Worm (Caenorhabditis elegans) whole organism, L3 larva: ENCODE measurements around the gene hst-3.1.

Experiments
- ZK546.5 ChIP-seq: sonication (generic microtip); optimal IDR thresholded peaks from 2 replicates; lab custom pipeline; 2017; ENCODE audit warnings: missing biosample characterization, missing genetic modification characterization
- aly-2 ChIP-seq: fragments of 150-350 bp; optimal IDR thresholded peaks from 2 replicates; lab custom pipeline; 2014; ENCODE audit warnings: missing biosample characterization, missing genetic modification characterization
- ama-1 ChIP-seq: fragments of 150-350 bp; optimal IDR thresholded peaks from 2 replicates; lab custom pipeline; 2018
- egl-27 ChIP-seq: sonication (generic microtip); optimal IDR thresholded peaks from 4 replicates; lab custom pipeline; 2017; ENCODE audit warnings: missing biosample characterization, missing genetic modification reagents, missing genetic modification characterization
- elt-2 ChIP-seq: sonication (generic microtip); optimal IDR thresholded peaks from 2 replicates; lab custom pipeline; 2016; ENCODE audit warnings: missing genetic modification reagents, mild to moderate bottlenecking, missing genetic modification characterization, missing compliant biosample characterization
- lin-39 ChIP-seq: fragments of 150-350 bp; optimal IDR thresholded peaks from 2 replicates; lab custom pipeline; 2018; ENCODE audit warnings: missing biosample characterization, missing genetic modification reagents, missing genetic modification characterization
- nhr-12 ChIP-seq: fragments of 150-350 bp; optimal IDR thresholded peaks from 2 replicates; lab custom pipeline; 2014; ENCODE audit warnings: missing biosample characterization, missing genetic modification characterization
- nhr-237 ChIP-seq: fragments of 150-350 bp; optimal IDR thresholded peaks from 2 replicates; lab custom pipeline; 2014; ENCODE audit warnings: missing biosample characterization, missing genetic modification characterization
- nhr-76 ChIP-seq: fragments of 150-350 bp; sonication (generic microtip); optimal IDR thresholded peaks from 5 replicates; lab custom pipeline; 2014; ENCODE audit warnings: missing biosample characterization, missing genetic modification characterization
- pqm-1 ChIP-seq: fragments of 150-350 bp; optimal IDR thresholded peaks from 2 replicates; lab custom pipeline; 2017; ENCODE audit warnings: missing biosample characterization, missing genetic modification characterization, inconsistent platforms
- unc-62 ChIP-seq: fragments of 150-350 bp; sonication (generic microtip); optimal IDR thresholded peaks from 4 replicates; lab custom pipeline; 2014; ENCODE audit warnings: missing biosample characterization, missing genetic modification reagents, missing genetic modification characterization

DNA sequence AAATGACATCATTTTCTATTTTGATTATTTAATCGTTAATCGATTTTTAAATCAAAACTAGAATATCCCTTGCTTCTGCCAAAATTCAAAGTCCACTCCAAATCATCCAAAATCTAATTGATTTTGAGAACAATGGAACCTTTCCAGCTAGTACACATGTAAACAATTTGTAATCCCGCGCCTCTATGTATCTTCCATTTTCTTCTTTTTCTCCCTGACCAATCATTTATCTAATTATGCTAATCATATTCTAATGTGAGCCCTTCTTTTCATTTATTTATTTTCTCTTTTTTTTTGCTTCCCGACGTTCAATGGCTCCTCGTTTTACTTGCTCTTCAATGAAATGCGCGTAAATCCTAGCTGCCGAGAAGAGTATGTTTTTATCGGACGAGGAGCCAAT lies 30.9 kb downstream of the hst-3.1 start:
- TF ChIP-seq ZK546.5 (tag; lab: Kevin White, UChicago), result no peak
- TF ChIP-seq ama-1 (lab: Kevin White, UChicago), result no peak
- TF ChIP-seq nhr-12 (tag; lab: Kevin White, UChicago), result no peak
- TF ChIP-seq aly-2 (tag; lab: Kevin White, UChicago), result no peak
- TF ChIP-seq unc-62 (GFP tag; lab: Kevin White, UChicago), result no peak
- TF ChIP-seq egl-27 (tag; lab: Kevin White, UChicago), result no peak
- no peak for TF ChIP-seq lin-39 (tag; lab: Kevin White, UChicago)
- TF ChIP-seq nhr-76 (tag; lab: Kevin White, UChicago), result no peak
- no peak for TF ChIP-seq elt-2 (tag; lab: Kevin White, UChicago)
- no peak for TF ChIP-seq nhr-237 (tag; lab: Kevin White, UChicago)
- TF ChIP-seq pqm-1, result no peak
